Worm (Caenorhabditis elegans) whole organism, dauer: Measurements from ENCODE around the gene art-1.

Source experiments
- unc-62 ChIP-seq: sonication (generic microtip); optimal IDR thresholded peaks from 2 replicates; lab custom pipeline; 2017; ENCODE audit warnings: missing biosample characterization, missing genetic modification reagents, missing genetic modification characterization

art-1 gene

ce11 chrII:6958136-6958535, 13.9 kb downstream of the art-1 start:
- TF ChIP-seq unc-62 (GFP tag; lab: Kevin White, UChicago): no peak

- no peak for TF ChIP-seq unc-62 (GFP tag; lab: Kevin White, UChicago)
These were observed 16.8 kb downstream of the art-1 start for ce11 chrII:6955084-6955697.

ce11 chrII:6951250-6951806, 20.7 kb downstream of the art-1 start, which contains the start of the genes malt-1 and ceh-38:
malt-1 (minus strand) TSS chrII:6951300.
ceh-38 (plus strand) TSS chrII:6951526.
- TF ChIP-seq unc-62 (GFP tag; lab: Kevin White, UChicago): no peak

ce11 chrII:6943299-6944051, 28.6 kb downstream of the art-1 start:
- TF ChIP-seq unc-62 (GFP tag; lab: Kevin White, UChicago): no peak

ce11 chrII:6941520-6941919, 30.5 kb downstream of the art-1 start:
- no peak for TF ChIP-seq unc-62 (GFP tag; lab: Kevin White, UChicago)

ce11 chrII:6940726-6941230, 31.3 kb downstream of the art-1 start:
- TF ChIP-seq unc-62 (GFP tag; lab: Kevin White, UChicago): no peak

- TF ChIP-seq unc-62 (GFP tag; lab: Kevin White, UChicago): no peak
These were observed 32.2 kb downstream of the art-1 start for ce11 chrII:6939873-6940272.

- no peak for TF ChIP-seq unc-62 (GFP tag; lab: Kevin White, UChicago)
These were observed 35.0 kb downstream of the art-1 start for ce11 chrII:6937057-6937456.

ce11 chrII:6936528-6936927, 35.5 kb downstream of the art-1 start:
- no peak for TF ChIP-seq unc-62 (GFP tag; lab: Kevin White, UChicago)

ce11 chrII:6935975-6936374, 36.1 kb downstream of the art-1 start:
- TF ChIP-seq unc-62 (GFP tag; lab: Kevin White, UChicago): no peak

ce11 chrII:6934729-6935128, 37.3 kb downstream of the art-1 start:
- TF ChIP-seq unc-62 (GFP tag; lab: Kevin White, UChicago): no peak

ce11 chrII:6932978-6933377, 39.1 kb downstream of the art-1 start:
- no peak for TF ChIP-seq unc-62 (GFP tag; lab: Kevin White, UChicago)

- TF ChIP-seq unc-62 (GFP tag; lab: Kevin White, UChicago): no peak
These were observed 42.0 kb downstream of the art-1 start for ce11 chrII:6930072-6930471.

ce11 chrII:6928416-6928815, 43.6 kb downstream of the art-1 start, which contains the start of gene flcn-1:
flcn-1 (plus strand) TSS chrII:6928763.
- TF ChIP-seq unc-62 (GFP tag; lab: Kevin White, UChicago): no peak

ce11 chrII:6927603-6928002, 44.4 kb downstream of the art-1 start, which contains the start of gene F22D3.4:
F22D3.4 (minus strand) TSS chrII:6927603.
- no peak for TF ChIP-seq unc-62 (GFP tag; lab: Kevin White, UChicago)

- no peak for TF ChIP-seq unc-62 (GFP tag; lab: Kevin White, UChicago)
These were observed 45.0 kb downstream of the art-1 start for ce11 chrII:6927034-6927433.
